Worm (Caenorhabditis elegans): ENCODE results near the gene unc-31.

DNA sequence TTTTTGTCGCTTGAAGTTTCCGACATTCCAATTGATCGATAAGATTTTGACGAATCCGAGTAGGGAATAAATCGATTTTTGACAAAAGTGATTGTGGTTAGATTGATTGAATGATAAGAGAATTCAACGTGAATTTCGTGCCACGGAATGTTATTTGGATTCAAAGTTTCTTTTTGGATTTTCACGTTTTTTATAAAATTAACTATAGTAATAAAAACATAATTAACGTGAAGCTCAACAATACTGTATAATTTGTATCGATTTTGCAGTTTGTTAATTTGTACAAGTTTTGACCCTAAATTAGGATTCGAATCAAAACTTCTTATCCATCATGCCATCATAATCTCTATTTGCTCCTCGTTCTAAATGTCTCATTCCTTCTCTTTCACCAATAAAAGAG lies 29.0 kb upstream of the unc-31 start, which contains the start of gene C36H8.1:
- TF ChIP-seq him-1 (tag; optimal IDR thresholded peaks at IDR 0.05) = no peak
- no peak for TF ChIP-seq ztf-6 (GFP tag; IDR thresholded peaks at IDR 0.05)
- no peak for TF ChIP-seq Y56A3A.18 (GFP tag; IDR thresholded peaks at IDR 0.05)
- TF ChIP-seq unc-62 (GFP tag; optimal IDR thresholded peaks at IDR 0.05) = no peak
- TF ChIP-seq tbp1 (GFP tag; optimal IDR thresholded peaks at IDR 0.05) = no peak
- no peak for TF ChIP-seq ama-1 (optimal IDR thresholded peaks at IDR 0.05)
- no peak for TF ChIP-seq ama-1 (GFP tag; optimal IDR thresholded peaks at IDR 0.05)
- TF ChIP-seq F33H1.4 (GFP tag; IDR thresholded peaks at IDR 0.05) = no peak
- TF ChIP-seq C06A6.2 (GFP tag; conservative IDR thresholded peaks at IDR 0.05) = no peak
- TF ChIP-seq B0336.3 (GFP tag; IDR thresholded peaks at IDR 0.05) = no peak
- TF ChIP-seq ztf-28 (GFP tag; IDR thresholded peaks at IDR 0.05) = no peak
- TF ChIP-seq sdz-38 (tag; optimal IDR thresholded peaks at IDR 0.05) = no peak
- no peak for TF ChIP-seq snpc-4 (GFP tag; optimal IDR thresholded peaks at IDR 0.05)
- no peak for TF ChIP-seq snpc-4 (tag; optimal IDR thresholded peaks at IDR 0.05)

All from whole organism, young adult.